Worm (Caenorhabditis elegans) whole organism, late embryonic: Measurements from ENCODE around the gene C03H5.4.

Source experiments
- C38D4.7 ChIP-seq: fragments of 200-800 bp; sonication (Bioruptor generic); optimal IDR thresholded peaks from 2 replicates; lab custom pipeline; 2018; ENCODE audit warnings: mild to moderate bottlenecking, missing genetic modification characterization, moderate library complexity, missing compliant biosample characterization
- K09A11.1 ChIP-seq: sonication (generic microtip); optimal IDR thresholded peaks from 2 replicates; lab custom pipeline; 2017; ENCODE audit warnings: antibody characterized with exemption, mild to moderate bottlenecking, missing genetic modification characterization, missing compliant biosample characterization; ENCODE audit not compliant: insufficient read depth
- T23F11.4 ChIP-seq: fragments of 200-800 bp; sonication (Bioruptor generic); optimal IDR thresholded peaks from 2 replicates; lab custom pipeline; 2018; ENCODE audit warnings: mild to moderate bottlenecking, missing genetic modification characterization, missing compliant biosample characterization
- Y22D7AL.16 ChIP-seq: sonication (generic microtip); optimal IDR thresholded peaks from 2 replicates; lab custom pipeline; 2016; ENCODE audit warnings: missing genetic modification characterization, missing compliant biosample characterization
- ama-1 ChIP-seq: fragments of 150-350 bp; optimal IDR thresholded peaks from 2 replicates; lab custom pipeline; 2014
- ceh-14 ChIP-seq: sonication (generic microtip); optimal IDR thresholded peaks from 2 replicates; lab custom pipeline; 2016; ENCODE audit warnings: missing genotype, missing genetic modification characterization, missing compliant biosample characterization
- ceh-18 ChIP-seq: sonication (generic microtip); optimal IDR thresholded peaks from 2 replicates; lab custom pipeline; 2016; ENCODE audit warnings: missing genetic modification characterization, missing compliant biosample characterization
- ceh-2 ChIP-seq: sonication (generic microtip); optimal IDR thresholded peaks from 2 replicates; lab custom pipeline; 2016; ENCODE audit warnings: missing genotype, missing genetic modification characterization, missing compliant biosample characterization
- ceh-22 ChIP-seq: sonication (generic microtip); optimal IDR thresholded peaks from 2 replicates; lab custom pipeline; 2017; ENCODE audit warnings: missing biosample characterization, missing genetic modification characterization
- ceh-24 ChIP-seq: sonication (generic microtip); optimal IDR thresholded peaks from 2 replicates; lab custom pipeline; 2016; ENCODE audit warnings: mild to moderate bottlenecking, missing genetic modification characterization, missing compliant biosample characterization
- ceh-30 ChIP-seq: fragments of 150-350 bp; optimal IDR thresholded peaks from 2 replicates; lab custom pipeline; 2014; ENCODE audit warnings: missing biosample characterization, missing genetic modification characterization
- ceh-34 ChIP-seq: sonication (generic microtip); optimal IDR thresholded peaks from 2 replicates; lab custom pipeline; 2016; ENCODE audit warnings: mild to moderate bottlenecking, missing genetic modification characterization, missing compliant biosample characterization
- ceh-48 ChIP-seq: sonication (generic microtip); optimal IDR thresholded peaks from 2 replicates; lab custom pipeline; 2016; ENCODE audit warnings: missing genetic modification characterization, inconsistent platforms, missing compliant biosample characterization
- ceh-9 ChIP-seq: sonication (generic microtip); optimal IDR thresholded peaks from 2 replicates; lab custom pipeline; 2016; ENCODE audit warnings: mild to moderate bottlenecking, missing genetic modification characterization, inconsistent platforms, missing compliant biosample characterization
- dmd-4 ChIP-seq: sonication (generic microtip); optimal IDR thresholded peaks from 2 replicates; lab custom pipeline; 2016; ENCODE audit warnings: borderline replicate concordance, missing genetic modification characterization, missing compliant biosample characterization
- elt-2 ChIP-seq: sonication (generic microtip); optimal IDR thresholded peaks from 2 replicates; lab custom pipeline; 2016; ENCODE audit warnings: missing genetic modification reagents, missing genetic modification characterization, missing compliant biosample characterization
- ets-4 ChIP-seq: sonication (generic microtip); optimal IDR thresholded peaks from 2 replicates; lab custom pipeline; 2016; ENCODE audit warnings: missing genetic modification characterization, missing compliant biosample characterization
- eyg-1 ChIP-seq: sonication (generic microtip); optimal IDR thresholded peaks from 2 replicates; lab custom pipeline; 2016; ENCODE audit warnings: missing genotype, missing genetic modification characterization, missing compliant biosample characterization
- fax-1 ChIP-seq: sonication (generic microtip); optimal IDR thresholded peaks from 2 replicates; lab custom pipeline; 2016; ENCODE audit warnings: missing genotype, missing genetic modification characterization, missing compliant biosample characterization
- fkh-6 ChIP-seq: sonication (generic microtip); optimal IDR thresholded peaks from 2 replicates; lab custom pipeline; 2016; ENCODE audit warnings: missing genetic modification characterization, missing compliant biosample characterization
- gmeb-2 ChIP-seq: sonication (generic microtip); optimal IDR thresholded peaks from 2 replicates; lab custom pipeline; 2016; ENCODE audit warnings: missing genetic modification characterization, inconsistent platforms, missing compliant biosample characterization
- lim-6 ChIP-seq: sonication (generic microtip); optimal IDR thresholded peaks from 2 replicates; lab custom pipeline; 2016; ENCODE audit warnings: missing genetic modification characterization, missing compliant biosample characterization
- lin-11 ChIP-seq: fragments of 200-800 bp; sonication (Bioruptor generic); optimal IDR thresholded peaks from 2 replicates; lab custom pipeline; 2018; ENCODE audit warnings: mild to moderate bottlenecking, missing genetic modification characterization, missing compliant biosample characterization
- mec-3 ChIP-seq: sonication (generic microtip); optimal IDR thresholded peaks from 2 replicates; lab custom pipeline; 2016; ENCODE audit warnings: borderline replicate concordance, missing genetic modification characterization, missing compliant biosample characterization
- nfya-1 ChIP-seq: sonication (generic microtip); optimal IDR thresholded peaks from 2 replicates; lab custom pipeline; 2017; ENCODE audit warnings: missing genetic modification characterization, mild to moderate bottlenecking, missing compliant biosample characterization, antibody characterized with exemption, moderate library complexity
- npax-4 ChIP-seq: sonication (generic microtip); optimal IDR thresholded peaks from 2 replicates; lab custom pipeline; 2016; ENCODE audit warnings: missing genetic modification characterization, missing compliant biosample characterization
- pag-3 ChIP-seq: sonication (generic microtip); optimal IDR thresholded peaks from 2 replicates; lab custom pipeline; 2016; ENCODE audit warnings: missing compliant biosample characterization, missing genetic modification characterization, borderline replicate concordance
- pax-1 ChIP-seq: fragments of 150-350 bp; optimal IDR thresholded peaks from 2 replicates; lab custom pipeline; 2014; ENCODE audit warnings: missing biosample characterization, missing genetic modification characterization
- pqm-1 ChIP-seq: sonication (generic microtip); optimal IDR thresholded peaks from 2 replicates; lab custom pipeline; 2016; ENCODE audit warnings: missing genetic modification characterization, missing compliant biosample characterization
- ref-2 ChIP-seq: sonication (generic microtip); optimal IDR thresholded peaks from 2 replicates; lab custom pipeline; 2016; ENCODE audit warnings: missing genetic modification characterization, missing compliant biosample characterization
- rnt-1 ChIP-seq: sonication (generic microtip); optimal IDR thresholded peaks from 2 replicates; lab custom pipeline; 2016; ENCODE audit warnings: missing genetic modification characterization, missing compliant biosample characterization
- syd-9 ChIP-seq: sonication (generic microtip); optimal IDR thresholded peaks from 2 replicates; lab custom pipeline; 2016; ENCODE audit warnings: mild to moderate bottlenecking, missing genetic modification characterization, moderate library complexity, missing compliant biosample characterization
- unc-3 ChIP-seq, 2 experiments: fragments of 200-800 bp in 1 of 2; sonication (Bioruptor generic) in 1 of 2; sonication (generic microtip) in 1 of 2; conservative IDR thresholded peaks in 1 of 2; optimal IDR thresholded peaks in 1 of 2; 2 replicates each; pipeline versions ENCODE4 v1.3.6 to Lab custom; 2016 to 2022; ENCODE audit warnings: missing compliant biosample characterization in 2 of 2, missing genetic modification characterization in 2 of 2, missing genetic modification reagents in 1 of 2
- unc-42 ChIP-seq: sonication (generic microtip); optimal IDR thresholded peaks from 2 replicates; lab custom pipeline; 2016; ENCODE audit warnings: missing genotype, missing genetic modification characterization, missing compliant biosample characterization
- zip-5 ChIP-seq: sonication (generic microtip); optimal IDR thresholded peaks from 2 replicates; lab custom pipeline; 2016; ENCODE audit warnings: missing genetic modification characterization, missing compliant biosample characterization
- ztf-16 ChIP-seq: sonication (generic microtip); optimal IDR thresholded peaks from 2 replicates; lab custom pipeline; 2017; ENCODE audit warnings: missing genetic modification characterization, missing compliant biosample characterization

Gene C03H5.4

DNA sequence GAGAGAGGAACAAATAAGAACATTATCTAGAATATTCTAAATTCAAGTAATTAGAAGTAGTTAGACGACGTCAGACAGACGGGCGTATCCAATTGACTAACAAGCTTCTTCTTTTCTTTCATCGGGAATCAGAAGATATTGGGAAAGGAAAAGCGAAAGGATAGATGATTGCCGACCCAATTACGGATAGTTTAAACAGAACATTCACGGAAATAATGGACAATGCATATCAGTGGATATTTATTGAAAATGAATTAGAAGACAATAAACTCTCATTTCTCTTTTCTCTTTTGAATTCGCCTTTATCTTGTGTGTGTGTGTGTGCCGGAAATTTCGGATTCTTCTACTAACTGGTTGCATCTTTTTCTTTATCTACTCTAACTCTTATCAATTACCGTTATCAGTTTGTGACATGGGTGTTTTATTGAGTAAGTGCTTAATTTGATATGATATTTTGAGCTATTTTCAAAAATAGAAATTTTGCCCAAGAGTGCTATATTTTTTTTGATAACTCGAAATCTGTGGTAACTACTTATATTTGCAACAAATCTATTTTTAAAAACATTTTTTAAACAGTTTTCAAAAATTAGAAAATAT, 41.1 kb upstream of the C03H5.4 start:
- TF ChIP-seq T23F11.4 (GFP tag; lab: Kevin White, UChicago) (no peak), elt-2 (tag; lab: Kevin White, UChicago) (peak; percentile 90), fkh-6 (no peak), Y22D7AL.16 (no peak)

DNA sequence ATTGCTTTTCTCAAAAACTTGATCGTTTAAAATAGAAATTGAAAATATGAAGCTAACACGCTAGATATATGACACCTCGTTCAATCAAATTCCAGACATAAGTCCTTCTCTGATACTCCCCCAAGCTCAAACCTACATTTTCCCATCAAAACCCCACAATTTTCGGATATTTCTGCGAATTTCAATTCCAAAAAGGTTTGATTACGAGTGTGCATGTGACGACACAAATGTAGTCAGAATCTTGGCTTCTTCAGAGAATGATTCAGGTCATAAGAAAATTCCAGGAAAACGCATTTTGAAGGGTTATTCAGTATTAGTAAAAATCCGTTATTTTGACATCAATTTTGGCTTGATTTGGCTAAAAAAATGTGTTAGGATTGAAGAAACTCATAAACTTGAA, 40.2 kb upstream of the C03H5.4 start:
- TF ChIP-seq ceh-18 (no peak), ztf-16 (tag; lab: Kevin White, UChicago) (no peak), ets-4 (no peak), unc-42 (tag; lab: Kevin White, UChicago) (no peak), mec-3 (tag; lab: Kevin White, UChicago) (no peak), zip-5 (tag; lab: Kevin White, UChicago) (no peak), pax-1 (no peak), syd-9 (no peak), ceh-34 (no peak), gmeb-2 (tag; lab: Kevin White, UChicago) (no peak), fax-1 (no peak), ref-2 (tag; lab: Kevin White, UChicago) (no peak), ceh-48 (tag; lab: Kevin White, UChicago) (no peak), pqm-1 (tag; lab: Kevin White, UChicago) (no peak), ceh-24 (tag; lab: Kevin White, UChicago) (no peak), ceh-14 (no peak)

DNA sequence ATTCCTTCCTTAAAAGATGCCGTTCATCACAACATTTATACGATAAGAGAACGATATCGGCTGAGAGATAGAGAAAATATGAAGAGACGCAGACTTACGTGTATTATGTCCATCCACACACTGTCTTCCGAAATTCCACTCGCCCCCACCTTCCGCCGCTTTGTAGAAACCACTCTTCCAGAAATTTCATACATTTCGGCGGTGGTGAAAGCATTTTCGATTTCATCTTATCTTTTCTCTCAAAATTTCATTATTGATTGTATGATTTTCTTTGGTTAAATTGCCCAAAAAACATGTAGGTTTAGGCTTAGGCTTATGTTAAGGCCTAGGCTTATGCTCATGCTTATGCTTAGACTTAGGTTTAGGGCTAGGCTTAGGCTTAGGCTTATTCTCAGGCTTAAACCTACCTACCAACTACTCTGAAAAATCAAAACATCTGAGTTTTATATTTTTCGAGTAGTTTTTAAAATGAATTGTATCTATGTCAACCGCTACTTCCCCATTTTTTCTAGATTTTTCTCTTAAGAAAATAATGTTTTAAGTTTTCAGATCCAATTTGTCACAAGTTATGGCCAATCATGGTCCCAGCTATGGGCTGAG, 37.7 kb upstream of the C03H5.4 start, which contains the start of gene cpn-2:
TSS of gene cpn-2 (plus strand) at position 550 of the 600 bp plus-strand sequence.
- TF ChIP-seq nfya-1 (tag; lab: Kevin White, UChicago) (peak; percentile 27), npax-4 (no peak)

DNA sequence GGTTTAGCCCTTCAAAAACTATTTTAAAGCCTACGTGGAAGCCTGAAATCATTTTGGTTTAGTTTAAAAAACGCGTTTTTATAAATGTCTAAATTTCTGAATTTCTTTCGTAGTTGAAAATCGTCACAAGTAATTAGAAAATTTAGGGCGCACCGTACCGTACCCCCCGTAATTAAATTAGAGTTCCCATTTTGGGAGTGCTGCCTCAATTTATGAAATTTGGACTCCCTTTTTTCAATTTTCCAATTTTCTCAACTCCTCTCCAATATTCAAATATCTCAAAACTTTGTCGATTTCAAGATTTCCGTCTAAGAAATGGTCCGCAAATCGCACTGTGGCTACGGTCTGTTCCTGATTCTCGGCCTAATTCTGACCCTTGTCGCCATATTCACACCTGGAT, 34.8 kb upstream of the C03H5.4 start, which contains the start of gene clc-31:
TSS of gene clc-31 (plus strand) at position 301 of the 400 bp plus-strand sequence.
- TF ChIP-seq unc-42 (tag; lab: Kevin White, UChicago) (no peak), eyg-1 (tag; lab: Kevin White, UChicago) (no peak), fkh-6 (no peak), syd-9 (no peak), ceh-9 (tag; lab: Kevin White, UChicago) (no peak), unc-3 (GFP tag; conservative IDR thresholded peaks at IDR 0.05; lab: Robert Waterston, UW) (no peak), unc-3 (tag; optimal IDR thresholded peaks at IDR 0.05; lab: Kevin White, UChicago) (no peak), ceh-22 (tag; lab: Kevin White, UChicago) (no peak), lim-6 (tag; lab: Kevin White, UChicago) (no peak), ama-1 (no peak), rnt-1 (tag; lab: Kevin White, UChicago) (no peak), pax-1 (no peak), pag-3 (tag; lab: Kevin White, UChicago) (no peak), dmd-4 (tag; lab: Kevin White, UChicago) (no peak)

DNA sequence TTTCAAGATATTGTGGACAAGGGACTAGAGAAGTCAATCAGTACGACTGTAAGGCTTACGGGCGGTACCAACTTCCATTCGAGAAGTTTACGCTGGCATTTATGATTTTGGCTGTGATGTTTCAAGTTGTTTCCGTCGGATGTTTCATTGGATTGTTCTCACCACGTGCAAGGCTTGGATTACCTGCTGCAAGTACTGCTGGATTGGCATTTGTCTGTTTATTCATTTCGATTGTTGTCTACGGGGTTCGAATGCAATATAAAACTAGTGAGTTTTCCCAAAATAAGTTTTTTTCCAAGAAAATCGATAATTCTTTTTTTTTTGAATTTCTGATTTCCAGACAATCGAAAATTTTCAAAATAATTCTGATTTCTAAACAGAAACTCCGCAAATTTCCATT, 34.3 kb upstream of the C03H5.4 start:
- TF ChIP-seq ceh-9 (tag; lab: Kevin White, UChicago): no peak
- TF ChIP-seq zip-5 (tag; lab: Kevin White, UChicago): no peak
- no peak for TF ChIP-seq lin-11
- no peak for TF ChIP-seq gmeb-2 (tag; lab: Kevin White, UChicago)
- no peak for TF ChIP-seq K09A11.1 (tag; lab: Kevin White, UChicago)
- TF ChIP-seq ref-2 (tag; lab: Kevin White, UChicago): no peak
- TF ChIP-seq unc-3 (GFP tag; conservative IDR thresholded peaks at IDR 0.05; lab: Robert Waterston, UW): no peak
- TF ChIP-seq unc-3 (tag; optimal IDR thresholded peaks at IDR 0.05; lab: Kevin White, UChicago): no peak
- no peak for TF ChIP-seq ceh-48 (tag; lab: Kevin White, UChicago)
- no peak for TF ChIP-seq ceh-2
- TF ChIP-seq ceh-30: no peak
- no peak for TF ChIP-seq C38D4.7
